Worm (Caenorhabditis elegans) whole organism, L2 larva: ENCODE results near the gene K10B3.5.

Source experiments
- ZK546.5 ChIP-seq: sonication (generic microtip); optimal IDR thresholded peaks from 2 replicates; lab custom pipeline; 2017; ENCODE audit warnings: missing biosample characterization, missing genetic modification characterization
- nhr-25 ChIP-seq: fragments of 150-350 bp; sonication (generic microtip); optimal IDR thresholded peaks from 3 replicates; lab custom pipeline; 2014; ENCODE audit warnings: missing biosample characterization, missing genetic modification characterization

- TF ChIP-seq ZK546.5 (tag; lab: Kevin White, UChicago), result no peak
- TF ChIP-seq nhr-25 (tag; lab: Kevin White, UChicago), result no peak
These were observed 12.5 kb upstream of the K10B3.5 start for ce11 chrX:3118596-3119287.
